Worm (Caenorhabditis elegans) whole organism, L2 larva: ENCODE data around the gene srg-10.

Experiments
- C34F6.9 ChIP-seq: fragments of 150-350 bp; optimal IDR thresholded peaks from 2 replicates; lab custom pipeline; 2014; ENCODE audit warnings: missing biosample characterization, missing genetic modification characterization
- F13H6.1 ChIP-seq: sonication (generic microtip); optimal IDR thresholded peaks from 2 replicates; lab custom pipeline; 2016; ENCODE audit warnings: missing genetic modification characterization, missing compliant biosample characterization
- R02D3.7 ChIP-seq: fragments of 150-350 bp; optimal IDR thresholded peaks from 2 replicates; lab custom pipeline; 2014; ENCODE audit warnings: missing biosample characterization, missing genetic modification characterization
- Y55F3AM.14 ChIP-seq: fragments of 200-800 bp; sonication (Bioruptor generic); optimal IDR thresholded peaks from 2 replicates; lab custom pipeline; 2018; ENCODE audit warnings: mild to moderate bottlenecking, missing genetic modification characterization, missing compliant biosample characterization
- ZK546.5 ChIP-seq: sonication (generic microtip); optimal IDR thresholded peaks from 2 replicates; lab custom pipeline; 2017; ENCODE audit warnings: missing biosample characterization, missing genetic modification characterization
- alr-1 ChIP-seq: fragments of 150-350 bp; optimal IDR thresholded peaks from 2 replicates; lab custom pipeline; 2014; ENCODE audit warnings: missing biosample characterization, missing genetic modification characterization
- aly-2 ChIP-seq: fragments of 150-350 bp; optimal IDR thresholded peaks from 2 replicates; lab custom pipeline; 2014; ENCODE audit warnings: missing biosample characterization, missing genetic modification characterization
- ama-1 ChIP-seq: fragments of 150-350 bp; optimal IDR thresholded peaks from 2 replicates; lab custom pipeline; 2018; ENCODE audit warnings: inconsistent platforms
- blmp-1 ChIP-seq: sonication (generic microtip); optimal IDR thresholded peaks from 2 replicates; lab custom pipeline; 2017; ENCODE audit warnings: missing genetic modification characterization, mild to moderate bottlenecking, missing compliant biosample characterization, antibody characterized with exemption, moderate library complexity; ENCODE audit not compliant: insufficient read depth
- ceh-16 ChIP-seq: fragments of 150-350 bp; optimal IDR thresholded peaks from 2 replicates; lab custom pipeline; 2014; ENCODE audit warnings: missing biosample characterization, missing genetic modification characterization
- ceh-82 ChIP-seq: fragments of 150-350 bp; optimal IDR thresholded peaks from 2 replicates; lab custom pipeline; 2014; ENCODE audit warnings: missing biosample characterization, missing genetic modification characterization
- crh-2 ChIP-seq: sonication (generic microtip); optimal IDR thresholded peaks from 2 replicates; lab custom pipeline; 2017; ENCODE audit warnings: missing biosample characterization, missing genetic modification characterization
- dmd-4 ChIP-seq: sonication (generic microtip); optimal IDR thresholded peaks from 2 replicates; lab custom pipeline; 2017; ENCODE audit warnings: missing biosample characterization, missing genetic modification characterization
- egl-27 ChIP-seq: sonication (generic microtip); optimal IDR thresholded peaks from 3 replicates; lab custom pipeline; 2017; ENCODE audit warnings: missing biosample characterization, missing genetic modification reagents, missing genetic modification characterization
- elt-1 ChIP-seq: fragments of 150-350 bp; optimal IDR thresholded peaks from 2 replicates; lab custom pipeline; 2014; ENCODE audit warnings: missing biosample characterization, missing genetic modification characterization
- elt-3 ChIP-seq: sonication (generic microtip); optimal IDR thresholded peaks from 2 replicates; lab custom pipeline; 2017; ENCODE audit warnings: missing biosample characterization, missing genetic modification characterization
- fos-1 ChIP-seq: fragments of 150-350 bp; optimal IDR thresholded peaks from 2 replicates; lab custom pipeline; 2014; ENCODE audit warnings: missing biosample characterization, missing genetic modification characterization
- gmeb-1 ChIP-seq: fragments of 150-350 bp; optimal IDR thresholded peaks from 2 replicates; lab custom pipeline; 2014; ENCODE audit warnings: missing biosample characterization, missing genetic modification characterization
- lin-11 ChIP-seq: fragments of 150-350 bp; sonication (generic microtip); optimal IDR thresholded peaks from 2 replicates; lab custom pipeline; 2014; ENCODE audit warnings: missing biosample characterization, missing genetic modification characterization, inconsistent platforms, mixed read lengths
- lin-13 ChIP-seq: fragments of 150-350 bp; optimal IDR thresholded peaks from 2 replicates; lab custom pipeline; 2014; ENCODE audit warnings: missing biosample characterization, missing genetic modification reagents, missing genetic modification characterization
- lin-39 ChIP-seq: fragments of 150-350 bp; optimal IDR thresholded peaks from 2 replicates; lab custom pipeline; 2014; ENCODE audit warnings: missing biosample characterization, missing genetic modification reagents, missing genetic modification characterization
- lsy-2 ChIP-seq, 2 experiments: fragments of 150-350 bp in 1 of 2; sonication (generic microtip) in 1 of 2; optimal IDR thresholded peaks; 2 replicates each; lab custom pipeline; 2014 to 2017; ENCODE audit warnings: missing biosample characterization in 2 of 2, missing genetic modification characterization in 2 of 2
- mab-5 ChIP-seq: fragments of 150-350 bp; optimal IDR thresholded peaks from 2 replicates; lab custom pipeline; 2014; ENCODE audit warnings: missing biosample characterization, missing genetic modification characterization
- mbf-1 ChIP-seq: sonication (generic microtip); optimal IDR thresholded peaks from 2 replicates; lab custom pipeline; 2017; ENCODE audit warnings: missing biosample characterization, missing genetic modification characterization
- mdl-1 ChIP-seq, 2 experiments: fragments of 150-350 bp in 1 of 2; sonication (generic microtip) in 1 of 2; optimal IDR thresholded peaks; 2 replicates each; lab custom pipeline; 2017; ENCODE audit warnings: missing biosample characterization in 2 of 2, missing genetic modification characterization in 2 of 2
- nhr-10 ChIP-seq: sonication (generic microtip); optimal IDR thresholded peaks from 2 replicates; lab custom pipeline; 2017; ENCODE audit warnings: missing biosample characterization, missing genetic modification characterization
- nhr-11 ChIP-seq: fragments of 150-350 bp; optimal IDR thresholded peaks from 2 replicates; lab custom pipeline; 2014; ENCODE audit warnings: missing biosample characterization, missing genetic modification characterization
- nhr-12 ChIP-seq: fragments of 150-350 bp; optimal IDR thresholded peaks from 2 replicates; lab custom pipeline; 2014; ENCODE audit warnings: missing biosample characterization, missing genetic modification characterization
- nhr-129 ChIP-seq: fragments of 150-350 bp; optimal IDR thresholded peaks from 2 replicates; lab custom pipeline; 2014; ENCODE audit warnings: missing biosample characterization, missing genetic modification characterization
- nhr-21 ChIP-seq: fragments of 150-350 bp; optimal IDR thresholded peaks from 2 replicates; lab custom pipeline; 2014; ENCODE audit warnings: missing biosample characterization, missing genetic modification characterization
- nhr-23 ChIP-seq: fragments of 150-350 bp; optimal IDR thresholded peaks from 2 replicates; lab custom pipeline; 2014; ENCODE audit warnings: missing biosample characterization, missing genetic modification reagents, missing genetic modification characterization
- nhr-237 ChIP-seq: fragments of 150-350 bp; optimal IDR thresholded peaks from 2 replicates; lab custom pipeline; 2014; ENCODE audit warnings: missing biosample characterization, missing genetic modification characterization
- nhr-25 ChIP-seq: fragments of 150-350 bp; sonication (generic microtip); optimal IDR thresholded peaks from 3 replicates; lab custom pipeline; 2014; ENCODE audit warnings: missing biosample characterization, missing genetic modification characterization
- nhr-6 ChIP-seq: fragments of 150-350 bp; optimal IDR thresholded peaks from 2 replicates; lab custom pipeline; 2014; ENCODE audit warnings: missing biosample characterization, missing genetic modification characterization
- nhr-77 ChIP-seq: fragments of 150-350 bp; optimal IDR thresholded peaks from 2 replicates; lab custom pipeline; 2014; ENCODE audit warnings: missing biosample characterization, missing genetic modification characterization
- peb-1 ChIP-seq: fragments of 150-350 bp; optimal IDR thresholded peaks from 2 replicates; lab custom pipeline; 2014; ENCODE audit warnings: missing biosample characterization, missing genetic modification characterization
- sem-4 ChIP-seq: fragments of 150-350 bp; optimal IDR thresholded peaks from 2 replicates; lab custom pipeline; 2014; ENCODE audit warnings: missing biosample characterization, missing genetic modification reagents, missing genetic modification characterization
- skn-1 ChIP-seq: sonication (generic microtip); optimal IDR thresholded peaks from 2 replicates; lab custom pipeline; 2017; ENCODE audit warnings: missing biosample characterization, missing genetic modification characterization
- sma-3 ChIP-seq: sonication (generic microtip); optimal IDR thresholded peaks from 2 replicates; lab custom pipeline; 2016; ENCODE audit warnings: missing genetic modification reagents, missing genetic modification characterization, missing compliant biosample characterization
- sma-9 ChIP-seq, 2 experiments: fragments of 150-350 bp in 1 of 2; sonication (generic microtip) in 1 of 2; optimal IDR thresholded peaks; 2 replicates each; lab custom pipeline; 2014 to 2016; ENCODE audit warnings: missing genetic modification characterization in 2 of 2, mild to moderate bottlenecking in 1 of 2, missing biosample characterization in 1 of 2, missing compliant biosample characterization in 1 of 2, missing genetic modification reagents in 1 of 2, moderate library complexity in 1 of 2
- snpc-4 ChIP-seq: fragments of 150-350 bp; optimal IDR thresholded peaks from 2 replicates; lab custom pipeline; 2014; ENCODE audit warnings: missing biosample characterization, missing genetic modification characterization
- unc-39 ChIP-seq: fragments of 150-350 bp; optimal IDR thresholded peaks from 2 replicates; lab custom pipeline; 2014; ENCODE audit warnings: missing biosample characterization, missing genetic modification characterization
- unc-55 ChIP-seq: fragments of 150-350 bp; sonication (generic microtip); optimal IDR thresholded peaks from 3 replicates; lab custom pipeline; 2014; ENCODE audit warnings: missing biosample characterization, missing genetic modification reagents, missing genetic modification characterization
- unc-62 ChIP-seq: fragments of 150-350 bp; optimal IDR thresholded peaks from 2 replicates; lab custom pipeline; 2014; ENCODE audit warnings: missing biosample characterization, missing genetic modification reagents, missing genetic modification characterization
- zag-1 ChIP-seq: fragments of 150-350 bp; optimal IDR thresholded peaks from 2 replicates; lab custom pipeline; 2014; ENCODE audit warnings: missing biosample characterization, missing genetic modification characterization
- ztf-1 ChIP-seq: fragments of 200-800 bp; sonication (Bioruptor generic); conservative IDR thresholded peaks from 2 replicates; pipeline ENCODE4 v1.3.6; 2022; ENCODE audit warnings: missing genetic modification characterization, missing compliant biosample characterization
- ztf-11 ChIP-seq: sonication (generic microtip); optimal IDR thresholded peaks from 2 replicates; lab custom pipeline; 2017; ENCODE audit warnings: missing biosample characterization, missing genetic modification characterization
- ztf-4 ChIP-seq: fragments of 150-350 bp; optimal IDR thresholded peaks from 2 replicates; lab custom pipeline; 2014; ENCODE audit warnings: missing biosample characterization, missing genetic modification characterization

Gene srg-10

DNA sequence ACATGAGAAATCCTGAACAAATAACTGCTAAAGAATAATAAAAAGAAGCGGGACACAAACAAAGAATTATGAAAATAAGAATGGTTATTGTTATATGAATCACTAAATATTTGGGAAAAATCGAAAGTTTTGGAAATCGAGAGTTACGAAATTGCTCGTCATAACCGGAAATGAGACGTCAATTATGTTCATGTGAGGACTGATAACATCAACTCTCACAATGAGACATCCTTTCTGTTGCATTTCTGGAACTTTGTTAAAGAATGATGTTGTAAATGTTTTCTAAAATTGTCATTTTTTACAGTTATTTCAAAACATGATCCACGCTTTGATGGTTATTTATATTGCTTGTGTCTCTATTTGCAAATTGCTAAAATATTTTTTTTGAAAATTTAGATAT, 29.7 kb upstream of the srg-10 start, which contains the start of gene T23F11.6:
Gene T23F11.6 (minus strand): TSS at position 45 of the 400 bp plus-strand sequence.
- TF ChIP-seq fos-1 (tag; lab: Kevin White, UChicago) (peak; percentile 63), crh-2 (peak; percentile 5), ama-1 (lab: Kevin White, UChicago) (no peak)
- TF ChIP-seq, all 48 proteins: peak for 2

DNA sequence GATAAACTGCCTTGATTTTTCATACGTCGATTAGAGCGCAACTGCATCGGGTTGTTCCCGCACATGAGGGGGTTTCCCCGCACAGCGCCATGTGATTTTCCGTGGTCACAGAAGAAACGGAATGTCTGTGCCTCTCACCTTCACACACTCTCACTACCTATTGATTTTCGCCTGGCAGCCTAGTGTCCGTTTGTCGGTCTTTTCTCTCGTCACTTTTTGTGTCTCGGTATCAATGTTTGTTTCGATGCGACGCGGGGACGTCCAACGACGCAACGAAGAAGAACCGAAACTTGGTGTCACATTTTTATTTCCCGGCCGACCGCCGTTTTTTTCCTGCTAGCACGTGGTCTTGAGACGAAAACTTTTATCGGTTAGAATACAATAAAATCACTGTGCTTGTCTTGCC, 28.2 kb upstream of the srg-10 start:
- TF ChIP-seq mdl-1 (tag; optimal IDR thresholded peaks at IDR 0.05; lab: Kevin White, UChicago): peak; percentile 99
- TF ChIP-seq ztf-11 (tag; lab: Kevin White, UChicago): no peak
- TF ChIP-seq ama-1 (lab: Kevin White, UChicago): no peak
- TF ChIP-seq R02D3.7: no peak
- no peak for TF ChIP-seq nhr-11 (tag; lab: Kevin White, UChicago)
- TF ChIP-seq unc-55 (GFP tag; lab: Kevin White, UChicago): peak; percentile 89
- peak; percentile 55 for TF ChIP-seq snpc-4
- peak; percentile 39 for TF ChIP-seq ceh-82 (tag; lab: Kevin White, UChicago)
- peak; percentile 54 for TF ChIP-seq ztf-4 (tag; lab: Kevin White, UChicago)
- no peak for TF ChIP-seq ZK546.5 (tag; lab: Kevin White, UChicago)
- no peak for TF ChIP-seq mbf-1
- TF ChIP-seq nhr-25: peak; percentile 96
- TF ChIP-seq C34F6.9 (tag; lab: Kevin White, UChicago): peak; percentile 99
- TF ChIP-seq nhr-129 (tag; lab: Kevin White, UChicago): peak; percentile 97
- TF ChIP-seq nhr-21 (tag; lab: Kevin White, UChicago): peak; percentile 98
- TF ChIP-seq zag-1 (tag; lab: Kevin White, UChicago): peak; percentile 86
- TF ChIP-seq skn-1 (tag; lab: Kevin White, UChicago): peak; percentile 65
- no peak for TF ChIP-seq unc-39 (tag; lab: Kevin White, UChicago)
- peak; percentile 81 for TF ChIP-seq lin-13 (GFP tag; lab: Kevin White, UChicago)
- TF ChIP-seq nhr-237: no peak
- no peak for TF ChIP-seq elt-3
- TF ChIP-seq Y55F3AM.14 (GFP tag; lab: Kevin White, UChicago): peak; percentile 91
- peak; percentile 94 for TF ChIP-seq lin-11 (tag; lab: Kevin White, UChicago)
- TF ChIP-seq sem-4: peak; percentile 95
- no peak for TF ChIP-seq ztf-1 (GFP tag; lab: Robert Waterston, UW)
- no peak for TF ChIP-seq lin-39 (tag; lab: Kevin White, UChicago)
- TF ChIP-seq crh-2: peak; percentile 92
- TF ChIP-seq mab-5: peak; percentile 58
- TF ChIP-seq F13H6.1 (tag; lab: Kevin White, UChicago): peak; percentile 98
- TF ChIP-seq lsy-2 (tag; optimal IDR thresholded peaks at IDR 0.05; lab: Kevin White, UChicago): peak; percentile 41 to 93
- TF ChIP-seq nhr-12 (tag; lab: Kevin White, UChicago): peak; percentile 13
- TF ChIP-seq ceh-16 (tag; lab: Kevin White, UChicago): no peak
- TF ChIP-seq alr-1 (tag; lab: Kevin White, UChicago): no peak
- TF ChIP-seq sma-9 (GFP tag; optimal IDR thresholded peaks at IDR 0.05; lab: Kevin White, UChicago): peak; percentile 99
- peak; percentile 87 for TF ChIP-seq sma-9 (tag; optimal IDR thresholded peaks at IDR 0.05; lab: Kevin White, UChicago)
- TF ChIP-seq peb-1 (tag; lab: Kevin White, UChicago): no peak
- peak; percentile 94 for TF ChIP-seq egl-27 (tag; lab: Kevin White, UChicago)
- TF ChIP-seq unc-62 (GFP tag; lab: Kevin White, UChicago): no peak
- TF ChIP-seq elt-1 (tag; lab: Kevin White, UChicago): no peak
- peak; percentile 89 for TF ChIP-seq blmp-1 (tag; lab: Kevin White, UChicago)
- peak; percentile 97 for TF ChIP-seq sma-3 (GFP tag; lab: Kevin White, UChicago)
- peak; percentile 98 for TF ChIP-seq fos-1 (tag; lab: Kevin White, UChicago)
- peak; percentile 7 for TF ChIP-seq nhr-10
- TF ChIP-seq aly-2: no peak
- no peak for TF ChIP-seq nhr-77 (tag; lab: Kevin White, UChicago)
- no peak for TF ChIP-seq dmd-4 (tag; lab: Kevin White, UChicago)
- TF ChIP-seq gmeb-1: peak; percentile 81
- no peak for TF ChIP-seq nhr-23
- peak; percentile 88 for TF ChIP-seq nhr-6 (tag; lab: Kevin White, UChicago)
